Worm (Caenorhabditis elegans) whole organism, late embryonic: ENCODE data around the gene sphk-1.

ENCODE experiments used
- C08G9.2 ChIP-seq: sonication (generic microtip); optimal IDR thresholded peaks from 2 replicates; lab custom pipeline; 2016; ENCODE audit warnings: mild to moderate bottlenecking, missing genetic modification characterization, moderate library complexity, missing compliant biosample characterization
- C38D4.7 ChIP-seq: fragments of 200-800 bp; sonication (Bioruptor generic); optimal IDR thresholded peaks from 2 replicates; lab custom pipeline; 2018; ENCODE audit warnings: mild to moderate bottlenecking, missing genetic modification characterization, moderate library complexity, missing compliant biosample characterization
- K09A11.1 ChIP-seq: sonication (generic microtip); optimal IDR thresholded peaks from 2 replicates; lab custom pipeline; 2017; ENCODE audit warnings: antibody characterized with exemption, mild to moderate bottlenecking, missing genetic modification characterization, missing compliant biosample characterization; ENCODE audit not compliant: insufficient read depth
- ahr-1 ChIP-seq: sonication (generic microtip); optimal IDR thresholded peaks from 2 replicates; lab custom pipeline; 2016; ENCODE audit warnings: missing genetic modification characterization, missing compliant biosample characterization
- ceh-19 ChIP-seq: fragments of 200-800 bp; sonication (Bioruptor generic); optimal IDR thresholded peaks from 2 replicates; lab custom pipeline; 2018; ENCODE audit warnings: mild to moderate bottlenecking, missing genetic modification characterization, missing compliant biosample characterization
- ceh-2 ChIP-seq: sonication (generic microtip); optimal IDR thresholded peaks from 2 replicates; lab custom pipeline; 2016; ENCODE audit warnings: missing genotype, missing genetic modification characterization, missing compliant biosample characterization
- ceh-24 ChIP-seq: sonication (generic microtip); optimal IDR thresholded peaks from 2 replicates; lab custom pipeline; 2016; ENCODE audit warnings: mild to moderate bottlenecking, missing genetic modification characterization, missing compliant biosample characterization
- ceh-34 ChIP-seq: sonication (generic microtip); optimal IDR thresholded peaks from 2 replicates; lab custom pipeline; 2016; ENCODE audit warnings: mild to moderate bottlenecking, missing genetic modification characterization, missing compliant biosample characterization
- ceh-45 ChIP-seq: fragments of 200-800 bp; sonication (Bioruptor generic); IDR thresholded peaks from 2 replicates; pipeline ENCODE4 v1.3.6; 2022; ENCODE audit warnings: missing genetic modification reagents, missing genetic modification characterization, missing compliant biosample characterization
- ceh-48 ChIP-seq: sonication (generic microtip); optimal IDR thresholded peaks from 2 replicates; lab custom pipeline; 2016; ENCODE audit warnings: missing genetic modification characterization, inconsistent platforms, missing compliant biosample characterization
- ceh-6 ChIP-seq: fragments of 200-800 bp; sonication (Bioruptor generic); optimal IDR thresholded peaks from 2 replicates; lab custom pipeline; 2018; ENCODE audit warnings: mild to moderate bottlenecking, missing genetic modification characterization, missing compliant biosample characterization
- elt-2 ChIP-seq: sonication (generic microtip); optimal IDR thresholded peaks from 2 replicates; lab custom pipeline; 2016; ENCODE audit warnings: missing genetic modification reagents, missing genetic modification characterization, missing compliant biosample characterization
- eyg-1 ChIP-seq: sonication (generic microtip); optimal IDR thresholded peaks from 2 replicates; lab custom pipeline; 2016; ENCODE audit warnings: missing genotype, missing genetic modification characterization, missing compliant biosample characterization
- hlh-13 ChIP-seq: fragments of 200-800 bp; sonication (Bioruptor generic); optimal IDR thresholded peaks from 2 replicates; lab custom pipeline; 2018; ENCODE audit warnings: mild to moderate bottlenecking, missing genetic modification characterization, missing compliant biosample characterization
- hlh-30 ChIP-seq: sonication (generic microtip); optimal IDR thresholded peaks from 2 replicates; lab custom pipeline; 2017; ENCODE audit warnings: antibody characterized with exemption, missing genetic modification characterization, missing compliant biosample characterization; ENCODE audit not compliant: insufficient read depth
- hlh-8 ChIP-seq: sonication (generic microtip); optimal IDR thresholded peaks from 2 replicates; lab custom pipeline; 2016; ENCODE audit warnings: missing genotype, missing genetic modification characterization, missing compliant biosample characterization
- lim-6 ChIP-seq: sonication (generic microtip); optimal IDR thresholded peaks from 2 replicates; lab custom pipeline; 2016; ENCODE audit warnings: missing genetic modification characterization, missing compliant biosample characterization
- lin-11 ChIP-seq: fragments of 200-800 bp; sonication (Bioruptor generic); optimal IDR thresholded peaks from 2 replicates; lab custom pipeline; 2018; ENCODE audit warnings: mild to moderate bottlenecking, missing genetic modification characterization, missing compliant biosample characterization
- mec-3 ChIP-seq: sonication (generic microtip); optimal IDR thresholded peaks from 2 replicates; lab custom pipeline; 2016; ENCODE audit warnings: borderline replicate concordance, missing genetic modification characterization, missing compliant biosample characterization
- odd-2 ChIP-seq: sonication (generic microtip); optimal IDR thresholded peaks from 2 replicates; lab custom pipeline; 2017; ENCODE audit warnings: antibody characterized with exemption, mild to moderate bottlenecking, missing genetic modification characterization, missing compliant biosample characterization
- pha-2 ChIP-seq: sonication (generic microtip); optimal IDR thresholded peaks from 2 replicates; lab custom pipeline; 2017; ENCODE audit warnings: mild to moderate bottlenecking, missing genetic modification characterization, missing compliant biosample characterization
- pros-1 ChIP-seq: fragments of 150-350 bp; optimal IDR thresholded peaks from 2 replicates; lab custom pipeline; 2014; ENCODE audit warnings: missing biosample characterization, missing genetic modification reagents, missing genetic modification characterization
- rnt-1 ChIP-seq: sonication (generic microtip); optimal IDR thresholded peaks from 2 replicates; lab custom pipeline; 2016; ENCODE audit warnings: missing genetic modification characterization, missing compliant biosample characterization
- sox-4 ChIP-seq: sonication (generic microtip); optimal IDR thresholded peaks from 2 replicates; lab custom pipeline; 2017; ENCODE audit warnings: mild to moderate bottlenecking, missing genetic modification characterization, inconsistent platforms, missing compliant biosample characterization
- syd-9 ChIP-seq: sonication (generic microtip); optimal IDR thresholded peaks from 2 replicates; lab custom pipeline; 2016; ENCODE audit warnings: mild to moderate bottlenecking, missing genetic modification characterization, moderate library complexity, missing compliant biosample characterization
- tbx-7 ChIP-seq: sonication (generic microtip); optimal IDR thresholded peaks from 2 replicates; lab custom pipeline; 2016; ENCODE audit warnings: missing genotype, missing genetic modification characterization, missing compliant biosample characterization
- ttx-3 ChIP-seq: sonication (generic microtip); optimal IDR thresholded peaks from 2 replicates; lab custom pipeline; 2016; ENCODE audit warnings: missing genetic modification reagents, missing genetic modification characterization, missing compliant biosample characterization
- unc-42 ChIP-seq: sonication (generic microtip); optimal IDR thresholded peaks from 2 replicates; lab custom pipeline; 2016; ENCODE audit warnings: missing genotype, missing genetic modification characterization, missing compliant biosample characterization
- ztf-16 ChIP-seq: sonication (generic microtip); optimal IDR thresholded peaks from 2 replicates; lab custom pipeline; 2017; ENCODE audit warnings: missing genetic modification characterization, missing compliant biosample characterization

Gene sphk-1

ce11 chrII:8742972-8743371, 41.5 kb upstream of the sphk-1 start:
- TF ChIP-seq unc-42 (tag; lab: Kevin White, UChicago) (peak; percentile 40), hlh-30 (tag; lab: Kevin White, UChicago) (peak; percentile 25), eyg-1 (tag; lab: Kevin White, UChicago) (no peak), ceh-48 (tag; lab: Kevin White, UChicago) (peak; percentile 2)

- no peak for TF ChIP-seq C08G9.2 (tag; lab: Kevin White, UChicago)
- no peak for TF ChIP-seq mec-3 (tag; lab: Kevin White, UChicago)
- no peak for TF ChIP-seq ceh-45 (GFP tag; lab: Robert Waterston, UW)
- no peak for TF ChIP-seq syd-9 (tag; lab: Kevin White, UChicago)
- no peak for TF ChIP-seq K09A11.1 (tag; lab: Kevin White, UChicago)
- TF ChIP-seq ztf-16 (tag; lab: Kevin White, UChicago) = no peak
- no peak for TF ChIP-seq C38D4.7 (GFP tag; lab: Kevin White, UChicago)
- no peak for TF ChIP-seq rnt-1 (tag; lab: Kevin White, UChicago)
- TF ChIP-seq hlh-13 (GFP tag; lab: Kevin White, UChicago) = no peak
- no peak for TF ChIP-seq ceh-34 (tag; lab: Kevin White, UChicago)
- TF ChIP-seq ceh-19 (GFP tag; lab: Kevin White, UChicago) = no peak
- no peak for TF ChIP-seq ceh-24
- TF ChIP-seq lin-11 (tag; lab: Kevin White, UChicago) = no peak
- TF ChIP-seq pros-1 (tag; lab: Kevin White, UChicago) = no peak
- no peak for TF ChIP-seq ceh-6
Measured at ce11 chrII:8742006-8742847, 40.8 kb upstream of the sphk-1 start.

ce11 chrII:8741277-8741676, 39.8 kb upstream of the sphk-1 start:
- TF ChIP-seq ttx-3 (no peak), hlh-30 (tag; lab: Kevin White, UChicago) (peak; percentile 35)

- TF ChIP-seq hlh-8 (tag; lab: Kevin White, UChicago) (no peak), C38D4.7 (GFP tag; lab: Kevin White, UChicago) (no peak), odd-2 (tag; lab: Kevin White, UChicago) (no peak), sox-4 (tag; lab: Kevin White, UChicago) (no peak), elt-2 (tag; lab: Kevin White, UChicago) (peak; percentile 95)
Measured at ce11 chrII:8740326-8740949, 39.0 kb upstream of the sphk-1 start.

- TF ChIP-seq mec-3 (tag; lab: Kevin White, UChicago) (no peak), tbx-7 (tag; lab: Kevin White, UChicago) (no peak), C08G9.2 (tag; lab: Kevin White, UChicago) (no peak), pha-2 (tag; lab: Kevin White, UChicago) (no peak), lim-6 (no peak), ahr-1 (tag; lab: Kevin White, UChicago) (no peak), ceh-2 (tag; lab: Kevin White, UChicago) (no peak)
Measured at ce11 chrII:8738955-8739354, 37.5 kb upstream of the sphk-1 start.
